Worm (Caenorhabditis elegans) whole organism, young adult: ENCODE results near the gene F29G9.1.
"Not testable (repeated sequence)": the region's sequence is repeated elsewhere in the genome, so short reads cannot be mapped to it uniquely, and the experiment has no call there.

Source experiments
- F22D6.2 ChIP-seq: sonication (generic microtip); optimal IDR thresholded peaks from 2 replicates; lab custom pipeline; 2016; ENCODE audit warnings: mild to moderate bottlenecking, missing genetic modification characterization, missing compliant biosample characterization
- athp-1 ChIP-seq: sonication (generic microtip); optimal IDR thresholded peaks from 2 replicates; lab custom pipeline; 2017; ENCODE audit warnings: mild to moderate bottlenecking, missing genetic modification characterization, missing compliant biosample characterization
- ekl-4 ChIP-seq: fragments of 200-800 bp; sonication (Bioruptor generic); IDR thresholded peaks from 2 replicates; pipeline ENCODE4 v1.3.6; 2022; ENCODE audit warnings: missing genetic modification reagents, missing genetic modification characterization, missing compliant biosample characterization
- ets-4 ChIP-seq: fragments of 200-800 bp; sonication (Bioruptor generic); optimal IDR thresholded peaks from 2 replicates; lab custom pipeline; 2018; ENCODE audit warnings: mild to moderate bottlenecking, missing genetic modification characterization, missing compliant biosample characterization
- ztf-28 ChIP-seq: fragments of 200-800 bp; sonication (Bioruptor generic); IDR thresholded peaks from 2 replicates; pipeline ENCODE4 v1.3.6; 2022; ENCODE audit warnings: missing genetic modification reagents, missing genetic modification characterization, missing compliant biosample characterization

ce11 chrV:6038405-6039151 is at the start of gene F29G9.1:
- TF ChIP-seq ets-4 (GFP tag; lab: Kevin White, UChicago); ekl-4 (GFP tag; lab: Robert Waterston, UW); ztf-28 (GFP tag; lab: Robert Waterston, UW); athp-1 (tag; lab: Kevin White, UChicago); F22D6.2 (tag; lab: Kevin White, UChicago): not testable (repeated sequence)
